Worm (Caenorhabditis elegans) whole organism, young adult: ENCODE data around the gene F55G7.4.

Experiments
- K11D2.4 ChIP-seq: fragments of 200-800 bp; sonication (Bioruptor generic); IDR thresholded peaks from 2 replicates; pipeline ENCODE4 v1.3.6; 2022; ENCODE audit warnings: missing genetic modification reagents, missing genetic modification characterization, missing compliant biosample characterization
- attf-3 ChIP-seq: fragments of 200-800 bp; sonication (Bioruptor generic); conservative IDR thresholded peaks from 2 replicates; pipeline ENCODE4 v1.3.6; 2022; ENCODE audit warnings: missing genetic modification reagents, missing genetic modification characterization, missing compliant biosample characterization
- cebp-2 ChIP-seq: fragments of 200-800 bp; sonication (Bioruptor generic); IDR thresholded peaks from 2 replicates; pipeline ENCODE4 v1.3.6; 2022; ENCODE audit warnings: missing genetic modification characterization, missing compliant biosample characterization
- ceh-40 ChIP-seq: fragments of 200-800 bp; sonication (Bioruptor generic); IDR thresholded peaks from 2 replicates; pipeline ENCODE4 v1.3.6; 2022; ENCODE audit warnings: missing genetic modification characterization, missing compliant biosample characterization
- ceh-58 ChIP-seq: fragments of 200-800 bp; sonication (Bioruptor generic); IDR thresholded peaks from 2 replicates; pipeline ENCODE4 v1.3.6; 2022; ENCODE audit warnings: missing genetic modification characterization, missing compliant biosample characterization
- dox-1 ChIP-seq: fragments of 200-800 bp; sonication (Bioruptor generic); IDR thresholded peaks from 2 replicates; pipeline ENCODE4 v1.3.6; 2022; ENCODE audit warnings: missing genetic modification reagents, missing genetic modification characterization, missing compliant biosample characterization
- let-607 ChIP-seq, 2 experiments: fragments of 200-800 bp in 1 of 2; sonication (Bioruptor generic) in 1 of 2; sonication (generic microtip) in 1 of 2; optimal IDR thresholded peaks; 2 replicates each; lab custom pipeline; 2016 to 2018; ENCODE audit warnings: mild to moderate bottlenecking in 2 of 2, missing compliant biosample characterization in 2 of 2, missing genetic modification characterization in 2 of 2, moderate library complexity in 2 of 2, missing genotype in 1 of 2
- lin-26 ChIP-seq: fragments of 200-800 bp; sonication (Bioruptor generic); IDR thresholded peaks from 2 replicates; pipeline ENCODE4 v1.3.6; 2022; ENCODE audit warnings: missing genetic modification reagents, missing genetic modification characterization, missing compliant biosample characterization
- lir-1 ChIP-seq: fragments of 200-800 bp; sonication (Bioruptor generic); conservative IDR thresholded peaks from 2 replicates; pipeline ENCODE4 v1.3.6; 2022; ENCODE audit warnings: missing genetic modification reagents, missing genetic modification characterization, missing compliant biosample characterization
- lsl-1 ChIP-seq: fragments of 200-800 bp; sonication (Bioruptor generic); optimal IDR thresholded peaks from 2 replicates; lab custom pipeline; 2018; ENCODE audit warnings: mild to moderate bottlenecking, missing genetic modification characterization, moderate library complexity, missing compliant biosample characterization
- mcd-1 ChIP-seq: fragments of 200-800 bp; sonication (Bioruptor generic); IDR thresholded peaks from 2 replicates; pipeline ENCODE4 v1.3.6; 2022; ENCODE audit warnings: missing genetic modification reagents, missing genetic modification characterization, missing compliant biosample characterization
- pbrm-1 ChIP-seq: fragments of 200-800 bp; sonication (Bioruptor generic); IDR thresholded peaks from 2 replicates; pipeline ENCODE4 v1.3.6; 2022; ENCODE audit warnings: missing genetic modification reagents, missing genetic modification characterization, missing compliant biosample characterization
- repo-1 ChIP-seq: sonication (generic microtip); optimal IDR thresholded peaks from 2 replicates; lab custom pipeline; 2017; ENCODE audit warnings: mild to moderate bottlenecking, missing genetic modification characterization, missing compliant biosample characterization
- snpc-1.3 ChIP-seq: sonication (generic microtip); optimal IDR thresholded peaks from 2 replicates; lab custom pipeline; 2017; ENCODE audit warnings: missing genetic modification characterization, mild to moderate bottlenecking, missing compliant biosample characterization, antibody characterized with exemption, moderate library complexity, missing genotype, missing genetic modification reagents; ENCODE audit not compliant: insufficient read depth
- ztf-18 ChIP-seq: sonication (generic microtip); optimal IDR thresholded peaks from 2 replicates; lab custom pipeline; 2016; ENCODE audit warnings: missing genotype, mild to moderate bottlenecking, missing genetic modification characterization, missing compliant biosample characterization
- ztf-26 ChIP-seq: sonication (generic microtip); optimal IDR thresholded peaks from 2 replicates; lab custom pipeline; 2017; ENCODE audit warnings: missing genetic modification characterization, missing compliant biosample characterization
- ztf-28 ChIP-seq: fragments of 200-800 bp; sonication (Bioruptor generic); IDR thresholded peaks from 2 replicates; pipeline ENCODE4 v1.3.6; 2022; ENCODE audit warnings: missing genetic modification reagents, missing genetic modification characterization, missing compliant biosample characterization

Gene F55G7.4

DNA sequence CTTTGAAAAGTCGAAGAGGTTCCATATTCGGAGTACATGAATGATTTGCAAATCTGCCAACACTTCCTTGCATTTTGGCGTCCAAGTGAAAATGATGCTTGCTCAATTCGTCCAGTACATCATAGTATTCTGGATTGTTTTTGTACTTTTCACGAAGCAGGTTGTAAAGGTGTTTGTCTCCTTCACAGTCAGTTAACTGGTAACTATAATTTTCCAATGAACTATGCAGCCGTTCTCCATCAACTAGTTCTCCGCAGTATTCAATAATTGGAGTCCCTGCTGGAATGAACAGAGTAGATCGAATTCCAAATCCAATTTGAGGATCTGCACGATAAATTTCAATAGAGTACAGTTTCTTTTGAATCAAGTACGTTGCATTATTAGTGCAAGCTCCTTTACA, 43.6 kb downstream of the F55G7.4 start:
- TF ChIP-seq lir-1 (no peak), attf-3 (GFP tag; lab: Robert Waterston, UW) (no peak), repo-1 (tag; lab: Kevin White, UChicago) (peak; percentile 6)

DNA sequence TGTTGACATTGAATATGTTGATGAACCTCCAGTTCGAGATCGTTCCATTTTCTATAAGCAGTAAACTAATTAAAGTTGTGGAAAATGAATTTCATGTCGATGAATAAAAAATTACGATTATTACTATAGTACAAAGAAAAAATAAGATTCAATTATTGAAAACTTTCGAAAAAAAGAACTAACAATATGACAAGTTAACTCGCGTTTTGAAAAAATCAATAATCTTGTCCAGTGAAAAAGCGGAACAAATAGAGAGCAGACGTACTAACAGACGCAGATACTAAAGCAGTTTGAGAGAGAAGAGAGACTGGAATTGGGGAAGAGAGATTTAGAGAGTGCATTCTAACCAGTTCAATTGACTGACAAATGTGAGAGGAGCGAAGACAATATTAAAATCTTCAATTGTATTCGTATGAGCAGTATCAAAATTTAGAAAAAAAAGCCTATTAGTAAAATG, 47.0 kb downstream of the F55G7.4 start, which contains the start of gene set-6:
set-6 (minus strand) TSS at position 51 of the 457 bp plus-strand sequence.
- TF ChIP-seq dox-1 (GFP tag; lab: Robert Waterston, UW) (no peak), mcd-1 (no peak), attf-3 (GFP tag; lab: Robert Waterston, UW) (no peak), ztf-26 (tag; lab: Kevin White, UChicago) (no peak), ceh-40 (GFP tag; lab: Robert Waterston, UW) (no peak), cebp-2 (no peak), K11D2.4 (GFP tag; lab: Robert Waterston, UW) (no peak), lsl-1 (GFP tag; lab: Kevin White, UChicago) (no peak), ztf-28 (no peak), ztf-18 (tag; lab: Kevin White, UChicago) (no peak), ceh-58 (GFP tag; lab: Robert Waterston, UW) (no peak), lin-26 (GFP tag; lab: Robert Waterston, UW) (no peak), pbrm-1 (GFP tag; lab: Robert Waterston, UW) (no peak), snpc-1.3 (tag; lab: Kevin White, UChicago) (no peak), let-607 (tag; optimal IDR thresholded peaks at IDR 0.05; lab: Kevin White, UChicago) (no peak)
